Worm (Caenorhabditis elegans) whole organism, L1 larva: Measurements from ENCODE around the gene Y62E10A.19.

ENCODE experiments used
- dpl-1 ChIP-seq, 3 experiments: fragments of 150-350 bp in 2 of 3; sonication (generic microtip) in 1 of 3; optimal IDR thresholded peaks; 2 replicates each; lab custom pipeline; 2014 to 2017; ENCODE audit warnings: missing biosample characterization in 3 of 3, missing genetic modification characterization in 3 of 3, missing genetic modification reagents in 3 of 3
- efl-1 ChIP-seq, 4 experiments: fragments of 150-350 bp; optimal IDR thresholded peaks in 3 of 4; peaks in 1 of 4; 1 replicate in 1 of 4; 2 replicates in 3 of 4; lab custom pipeline; 2014; ENCODE audit warnings: missing biosample characterization in 2 of 4, missing genetic modification characterization in 2 of 4, missing genetic modification reagents in 2 of 4
- fkh-4 ChIP-seq: sonication (generic microtip); optimal IDR thresholded peaks from 2 replicates; lab custom pipeline; 2016; ENCODE audit warnings: missing compliant biosample characterization, missing genetic modification characterization, borderline replicate concordance
- lir-3 ChIP-seq: sonication (generic microtip); optimal IDR thresholded peaks from 2 replicates; lab custom pipeline; 2016; ENCODE audit warnings: mild to moderate bottlenecking, missing genetic modification characterization, moderate library complexity, missing compliant biosample characterization; ENCODE audit not compliant: poor library complexity
- mdl-1 ChIP-seq, 2 experiments: fragments of 150-350 bp; optimal IDR thresholded peaks; 2 replicates each; lab custom pipeline; 2014 to 2017; ENCODE audit warnings: missing biosample characterization in 2 of 2, missing genetic modification characterization in 2 of 2, inconsistent platforms in 1 of 2
- nhr-28 ChIP-seq: fragments of 150-350 bp; optimal IDR thresholded peaks from 2 replicates; lab custom pipeline; 2014; ENCODE audit warnings: missing biosample characterization, missing genetic modification characterization
- nhr-85 ChIP-seq: sonication (generic microtip); peaks from one replicate; lab custom pipeline; 2016; ENCODE audit warnings: missing genetic modification characterization, inconsistent platforms, missing compliant biosample characterization
- nhr-90 ChIP-seq: sonication (generic microtip); optimal IDR thresholded peaks from 2 replicates; lab custom pipeline; 2016; ENCODE audit warnings: mild to moderate bottlenecking, missing genetic modification characterization, missing compliant biosample characterization; ENCODE audit not compliant: poor library complexity

DNA sequence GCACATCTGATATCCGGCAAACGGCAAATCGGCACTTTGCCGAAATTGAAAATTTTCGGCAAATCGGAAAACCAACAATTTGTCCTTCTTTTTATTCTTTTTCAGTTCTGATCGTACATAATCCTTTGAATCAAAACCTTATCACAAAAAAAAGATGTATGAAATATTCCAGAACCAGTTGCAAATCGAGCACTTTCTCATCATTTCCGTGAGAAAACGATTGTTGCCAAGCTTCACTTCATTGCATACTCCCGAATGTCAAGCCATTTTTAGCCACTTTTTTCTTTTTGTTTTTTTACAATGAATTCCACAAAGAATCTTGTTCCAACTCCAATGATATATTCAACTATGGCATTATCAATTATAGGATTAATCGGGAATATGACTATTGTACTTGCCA lies 43.2 kb downstream of the Y62E10A.19 start, which contains the start of gene srsx-25:
- TF ChIP-seq lir-3 (tag; lab: Kevin White, UChicago) = no peak
- TF ChIP-seq dpl-1 (GFP tag; optimal IDR thresholded peaks at IDR 0.05; lab: Kevin White, UChicago) = no peak
- no peak for TF ChIP-seq nhr-28
- no peak for TF ChIP-seq mdl-1 (tag; optimal IDR thresholded peaks at IDR 0.05; lab: Kevin White, UChicago)
- TF ChIP-seq efl-1 (optimal IDR thresholded peaks at IDR 0.05; lab: Kevin White, UChicago) = no peak
- TF ChIP-seq efl-1 (GFP tag; optimal IDR thresholded peaks at IDR 0.05 in 1 of 2; lab: Kevin White, UChicago) = no peak
- TF ChIP-seq nhr-85 (tag; lab: Kevin White, UChicago) = no peak
- TF ChIP-seq nhr-90 = no peak
- no peak for TF ChIP-seq fkh-4 (tag; lab: Kevin White, UChicago)
